Fruit fly (Drosophila melanogaster) whole organism, embryonic: ENCODE measurements around the gene CG14402.

Experiments
- Bdp1 ChIP-seq: fragments of 200-800 bp; sonication (Bioruptor generic); optimal IDR thresholded peaks from 3 replicates; lab custom pipeline; 2016; ENCODE audit warnings: missing biosample characterization, missing genetic modification characterization
- BtbVII ChIP-seq: fragments of 200-800 bp; sonication (Bioruptor generic); optimal IDR thresholded peaks from 3 replicates; lab custom pipeline; 2017; ENCODE audit warnings: missing biosample characterization, mild to moderate bottlenecking, missing genetic modification characterization
- CG1024 ChIP-seq: fragments of 200-800 bp; sonication (Bioruptor generic); IDR thresholded peaks from 2 replicates; pipeline ENCODE4 v1.3.6; 2022; ENCODE audit warnings: missing biosample characterization, missing genetic modification characterization
- CG10959 ChIP-seq: fragments of 200-800 bp; sonication (Bioruptor generic); IDR thresholded peaks from 2 replicates; pipeline ENCODE4 v1.3.6; 2022; ENCODE audit warnings: missing biosample characterization, missing genetic modification characterization
- CG1233 ChIP-seq: fragments of 200-800 bp; sonication (Bioruptor generic); optimal IDR thresholded peaks from 4 replicates; lab custom pipeline; 2018; ENCODE audit warnings: missing biosample characterization, mild to moderate bottlenecking, missing genetic modification characterization
- CG13123 ChIP-seq: fragments of 200-800 bp; sonication (Bioruptor generic); optimal IDR thresholded peaks from 2 replicates; lab custom pipeline; 2016; ENCODE audit warnings: missing biosample characterization, missing genetic modification characterization
- CG15601 ChIP-seq: fragments of 200-800 bp; sonication (Bioruptor generic); optimal IDR thresholded peaks from 3 replicates; lab custom pipeline; 2019; ENCODE audit warnings: missing biosample characterization, mild to moderate bottlenecking, missing genetic modification characterization, moderate library complexity
- CG1647 ChIP-seq: fragments of 200-800 bp; sonication (Bioruptor generic); optimal IDR thresholded peaks from 3 replicates; lab custom pipeline; 2016; ENCODE audit warnings: missing biosample characterization, missing genetic modification characterization
- CG16863 ChIP-seq: fragments of 200-800 bp; sonication (Bioruptor generic); optimal IDR thresholded peaks from 3 replicates; lab custom pipeline; 2016; ENCODE audit warnings: missing biosample characterization, missing genetic modification characterization
- CG17359 ChIP-seq: fragments of 200-800 bp; sonication (Bioruptor generic); optimal IDR thresholded peaks from 3 replicates; lab custom pipeline; 2018; ENCODE audit warnings: missing biosample characterization, mild to moderate bottlenecking, missing genetic modification characterization, moderate library complexity
- CG17385 ChIP-seq: fragments of 200-800 bp; sonication (Bioruptor generic); optimal IDR thresholded peaks from 3 replicates; lab custom pipeline; 2018; ENCODE audit warnings: missing biosample characterization, mild to moderate bottlenecking, missing genetic modification characterization
- CG1792 ChIP-seq: fragments of 200-800 bp; sonication (Bioruptor generic); optimal IDR thresholded peaks from 2 replicates; lab custom pipeline; 2016; ENCODE audit warnings: missing biosample characterization, missing genetic modification characterization
- CG31441 ChIP-seq: fragments of 200-800 bp; sonication (Bioruptor generic); IDR thresholded peaks from 2 replicates; pipeline ENCODE4 v1.3.6; 2022; ENCODE audit warnings: missing biosample characterization, missing genetic modification characterization
- CG34376 ChIP-seq: fragments of 200-800 bp; sonication (Bioruptor generic); optimal IDR thresholded peaks from 2 replicates; lab custom pipeline; 2018; ENCODE audit warnings: missing biosample characterization, mild to moderate bottlenecking, missing genetic modification characterization
- CG3726 ChIP-seq: fragments of 200-800 bp; sonication (Bioruptor generic); IDR thresholded peaks from 3 replicates; pipeline ENCODE4, ENCODE4 v1.3.6; 2022; ENCODE audit warnings: missing biosample characterization, missing genetic modification characterization
- CG3847 ChIP-seq: fragments of 200-800 bp; sonication (Bioruptor generic); IDR thresholded peaks from 2 replicates; pipeline ENCODE4 v1.3.6; 2022; ENCODE audit warnings: missing biosample characterization, missing genetic modification characterization
- CG6791 ChIP-seq: fragments of 200-800 bp; sonication (Bioruptor generic); IDR thresholded peaks from 3 replicates; pipeline ENCODE4 v1.3.6; 2022; ENCODE audit warnings: missing biosample characterization, missing genetic modification characterization; ENCODE audit not compliant: partially characterized antibody
- CG6813 ChIP-seq: fragments of 200-800 bp; sonication (Bioruptor generic); optimal IDR thresholded peaks from 2 replicates; lab custom pipeline; 2017; ENCODE audit warnings: missing biosample characterization, missing genetic modification characterization, mild to moderate bottlenecking, moderate library complexity, missing genetic modification reagents
- CG6854 ChIP-seq: fragments of 200-800 bp; sonication (Bioruptor generic); optimal IDR thresholded peaks from 3 replicates; lab custom pipeline; 2017; ENCODE audit warnings: missing biosample characterization, mild to moderate bottlenecking, missing genetic modification characterization
- CG8089 ChIP-seq: fragments of 200-800 bp; sonication (Bioruptor generic); optimal IDR thresholded peaks from 3 replicates; lab custom pipeline; 2016; ENCODE audit warnings: missing biosample characterization, missing genetic modification characterization
- CG9215 ChIP-seq: fragments of 200-800 bp; sonication (Bioruptor generic); IDR thresholded peaks from 2 replicates; pipeline ENCODE4 v1.3.6; 2022; ENCODE audit warnings: missing biosample characterization, missing genetic modification characterization
- Fer2 ChIP-seq: fragments of 200-800 bp; sonication (Bioruptor generic); optimal IDR thresholded peaks from 2 replicates; lab custom pipeline; 2018; ENCODE audit warnings: missing biosample characterization, mild to moderate bottlenecking, missing genetic modification characterization, moderate library complexity
- Jarid2 ChIP-seq: fragments of 200-800 bp; sonication (Bioruptor generic); optimal IDR thresholded peaks from 3 replicates; lab custom pipeline; 2017; ENCODE audit warnings: mild to moderate bottlenecking, missing biosample characterization, missing genetic modification reagents, missing genetic modification characterization
- Med ChIP-seq: fragments of 200-800 bp; sonication (Bioruptor generic); peaks from one replicate; lab custom pipeline; 2016; ENCODE audit warnings: missing biosample characterization, missing genetic modification characterization, mild to moderate bottlenecking, inconsistent platforms, moderate library complexity
- Nf-YC ChIP-seq: fragments of 200-800 bp; optimal IDR thresholded peaks from 3 replicates; lab custom pipeline; 2019; ENCODE audit warnings: missing biosample characterization, mild to moderate bottlenecking, missing genetic modification characterization, moderate library complexity
- NfI ChIP-seq: fragments of 200-800 bp; sonication (Bioruptor generic); optimal IDR thresholded peaks from 3 replicates; lab custom pipeline; 2018; ENCODE audit warnings: missing biosample characterization, mild to moderate bottlenecking, missing genetic modification characterization, moderate library complexity
- Optix ChIP-seq: fragments of 200-800 bp; sonication (Bioruptor generic); IDR thresholded peaks from 3 replicates; pipeline ENCODE4 v1.3.6; 2022; ENCODE audit warnings: missing biosample characterization, missing genetic modification characterization
- Ptx1 ChIP-seq: fragments of 200-800 bp; sonication (Bioruptor generic); IDR thresholded peaks from 2 replicates; pipeline ENCODE4 v1.3.6; 2022; ENCODE audit warnings: missing biosample characterization, missing genetic modification characterization
- Scr ChIP-seq: fragments of 200-800 bp; sonication (Bioruptor generic); IDR thresholded peaks from 2 replicates; pipeline ENCODE4 v1.3.6; 2022; ENCODE audit warnings: missing biosample characterization, missing genetic modification characterization; ENCODE audit not compliant: partially characterized antibody
- ab ChIP-seq: fragments of 200-800 bp; sonication (Bioruptor generic); optimal IDR thresholded peaks from 2 replicates; lab custom pipeline; 2016; ENCODE audit warnings: missing biosample characterization, missing genetic modification characterization
- abd-A ChIP-seq: fragments of 200-800 bp; sonication (Bioruptor generic); optimal IDR thresholded peaks from 3 replicates; lab custom pipeline; 2019; ENCODE audit warnings: missing biosample characterization, mild to moderate bottlenecking, missing genetic modification characterization, moderate library complexity
- bsh ChIP-seq, 2 experiments: fragments of 200-800 bp; sonication (Bioruptor generic); optimal IDR thresholded peaks; 2 replicates each; lab custom pipeline; 2017 to 2018; ENCODE audit warnings: mild to moderate bottlenecking in 2 of 2, missing biosample characterization in 2 of 2, missing genetic modification characterization in 2 of 2, moderate library complexity in 1 of 2
- chinmo ChIP-seq: fragments of 200-800 bp; sonication (Bioruptor generic); IDR thresholded peaks from 4 replicates; pipeline ENCODE4 v1.3.6; 2022; ENCODE audit warnings: missing biosample characterization, missing genetic modification characterization; ENCODE audit not compliant: partially characterized antibody
- dmrt11E ChIP-seq: fragments of 200-800 bp; sonication (Bioruptor generic); optimal IDR thresholded peaks from 3 replicates; lab custom pipeline; 2018; ENCODE audit warnings: missing biosample characterization, mild to moderate bottlenecking, missing genetic modification characterization, moderate library complexity
- dpn ChIP-seq, 2 experiments: fragments of 200-800 bp; sonication (Bioruptor generic); optimal IDR thresholded peaks; 3 replicates each; lab custom pipeline; 2016; ENCODE audit warnings: missing biosample characterization in 2 of 2, missing genetic modification characterization in 2 of 2
- ewg ChIP-seq: fragments of 200-800 bp; sonication (Bioruptor generic); optimal IDR thresholded peaks from 3 replicates; lab custom pipeline; 2017; ENCODE audit warnings: mild to moderate bottlenecking, missing biosample characterization, missing genetic modification reagents, missing genetic modification characterization
- jumu ChIP-seq: fragments of 200-800 bp; sonication (Bioruptor generic); optimal IDR thresholded peaks from 3 replicates; lab custom pipeline; 2016; ENCODE audit warnings: missing biosample characterization, missing genetic modification characterization
- kay ChIP-seq: fragments of 200-800 bp; sonication (Bioruptor generic); optimal IDR thresholded peaks from 2 replicates; lab custom pipeline; 2016; ENCODE audit warnings: missing biosample characterization, missing genetic modification characterization
- kni ChIP-seq: fragments of 200-800 bp; sonication (Bioruptor generic); optimal IDR thresholded peaks from 3 replicates; lab custom pipeline; 2017; ENCODE audit warnings: mild to moderate bottlenecking, missing biosample characterization, missing genetic modification reagents, missing genetic modification characterization
- onecut ChIP-seq: fragments of 200-800 bp; sonication (Bioruptor generic); IDR thresholded peaks from 2 replicates; pipeline ENCODE4 v1.3.6; 2022; ENCODE audit warnings: missing biosample characterization, missing genetic modification characterization
- prd ChIP-seq, 3 experiments: fragments of >200 bp in 2 of 3; fragments of 200-800 bp in 1 of 3; sonication (Bioruptor generic) in 1 of 3; optimal IDR thresholded peaks in 2 of 3; IDR thresholded peaks in 1 of 3; 2 replicates in 2 of 3; 3 replicates in 1 of 3; pipeline versions ENCODE4 v1.3.6 to Lab custom; 2017 to 2022; ENCODE audit warnings: missing biosample characterization in 1 of 3, missing genetic modification characterization in 1 of 3
- ranshi ChIP-seq: fragments of 200-800 bp; sonication (Bioruptor generic); IDR thresholded peaks from 2 replicates; pipeline ENCODE4 v1.3.6; 2022; ENCODE audit warnings: missing biosample characterization, missing genetic modification characterization
- salm ChIP-seq: fragments of 200-800 bp; sonication (Bioruptor generic); optimal IDR thresholded peaks from 2 replicates; lab custom pipeline; 2018; ENCODE audit warnings: missing biosample characterization, mild to moderate bottlenecking, missing genetic modification characterization
- sna ChIP-seq: fragments of 200-800 bp; sonication (Bioruptor generic); IDR thresholded peaks from 2 replicates; pipeline ENCODE4 v1.3.6; 2022; ENCODE audit warnings: missing biosample characterization, missing genetic modification characterization; ENCODE audit not compliant: partially characterized antibody
- so ChIP-seq: fragments of 200-800 bp; sonication (Bioruptor generic); IDR thresholded peaks from 3 replicates; pipeline ENCODE4 v1.3.6; 2022; ENCODE audit warnings: missing biosample characterization, missing genetic modification characterization
- stc ChIP-seq: fragments of 200-800 bp; sonication (Bioruptor generic); IDR thresholded peaks from 2 replicates; pipeline ENCODE4 v1.3.6; 2022; ENCODE audit warnings: missing biosample characterization, missing genetic modification characterization
- tap ChIP-seq: fragments of 200-800 bp; optimal IDR thresholded peaks from 3 replicates; lab custom pipeline; 2019; ENCODE audit warnings: missing biosample characterization, mild to moderate bottlenecking, missing genetic modification characterization, moderate library complexity
- tna ChIP-seq: fragments of 200-800 bp; sonication (Bioruptor generic); IDR thresholded peaks from 2 replicates; pipeline ENCODE4 v1.3.6; 2022; ENCODE audit warnings: missing biosample characterization, missing genetic modification characterization; ENCODE audit not compliant: partially characterized antibody

The CG14402 gene

DNA sequence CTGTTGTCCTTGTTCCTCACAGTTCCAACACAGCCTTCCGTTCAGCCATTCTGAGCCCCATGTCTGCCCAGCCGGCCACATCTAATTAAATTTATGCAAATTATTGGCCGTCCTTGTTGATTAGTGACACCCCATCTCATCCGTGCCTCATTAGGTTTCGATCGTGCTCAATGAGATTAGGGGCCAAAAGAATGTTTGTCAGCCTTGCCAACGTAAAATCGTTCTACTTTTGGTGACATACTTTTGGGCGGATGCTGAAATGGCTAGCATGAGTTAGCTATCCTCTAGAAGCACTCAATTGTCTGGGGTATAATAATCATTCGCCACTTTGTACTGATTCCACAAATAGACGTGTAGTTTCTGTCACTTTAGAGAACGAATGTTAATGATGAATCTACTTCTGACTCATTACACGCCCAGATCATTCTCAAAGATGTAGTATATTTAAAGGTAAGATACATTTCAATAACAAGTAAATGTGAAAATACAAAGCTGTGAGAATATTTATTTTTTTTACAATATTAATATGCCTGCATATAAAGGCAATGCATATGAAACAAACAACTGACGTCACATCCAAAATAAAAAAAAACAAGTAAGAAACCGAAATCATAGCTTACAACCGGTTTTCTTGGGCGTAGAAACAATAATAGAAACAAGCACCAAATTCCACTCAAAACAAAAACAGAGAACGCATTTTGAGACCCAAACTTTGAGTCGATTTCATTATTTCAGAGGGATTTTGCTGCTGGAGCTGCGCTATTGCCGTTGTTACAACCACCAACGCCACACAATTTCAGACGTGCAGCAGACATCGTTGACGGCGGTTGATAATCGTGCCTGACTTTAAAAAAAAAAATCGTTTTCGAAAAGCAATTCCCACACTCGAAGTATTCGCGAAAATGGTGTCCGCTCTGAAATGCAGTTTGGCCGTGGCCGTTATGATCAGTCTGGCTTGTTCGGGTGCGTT is 9.6 kb downstream of the CG14402 start, which contains the start of gene bero (continued):
- TF ChIP-seq abd-A (tag; lab: Kevin White, UChicago) (no peak), Optix (GFP tag; lab: Robert Waterston, UW) (no peak), so (GFP tag; lab: Robert Waterston, UW) (no peak), CG1024 (GFP tag; lab: Robert Waterston, UW) (no peak), CG17385 (no peak), ranshi (GFP tag; lab: Robert Waterston, UW) (no peak), salm (tag; lab: Kevin White, UChicago) (no peak), CG1647 (GFP tag; lab: Kevin White, UChicago) (no peak), CG3726 (GFP tag; lab: Robert Waterston, UW) (no peak), CG34376 (GFP tag; lab: Kevin White, UChicago) (peak; percentile 21), ab (no peak), chinmo (GFP tag; lab: Robert Waterston, UW) (peak; percentile 76; the same call in 2 of the 4 replicates), onecut (GFP tag; lab: Robert Waterston, UW) (no peak), sna (no peak), CG8089 (GFP tag; lab: Kevin White, UChicago) (no peak), CG31441 (GFP tag; lab: Robert Waterston, UW) (no peak), CG17359 (tag; lab: Kevin White, UChicago) (no peak), ewg (no peak), BtbVII (GFP tag; lab: Kevin White, UChicago) (peak; percentile 44), Jarid2 (GFP tag; lab: Kevin White, UChicago) (peak; percentile 69), tna (GFP tag; lab: Robert Waterston, UW) (peak; percentile 41; the same call in 1 of the 2 replicates), CG13123 (no peak), prd (optimal IDR thresholded peaks at IDR 0.05; lab: Kevin White, UChicago) (no peak), prd (GFP tag; IDR thresholded peaks at IDR 0.05; lab: Robert Waterston, UW) (no peak), Bdp1 (no peak), CG6854 (GFP tag; lab: Kevin White, UChicago) (no peak), Fer2 (tag; lab: Kevin White, UChicago) (no peak), tap (tag; lab: Kevin White, UChicago) (no peak), stc (GFP tag; lab: Robert Waterston, UW) (peak; percentile 34; the same call in 1 of the 2 replicates), Nf-YC (tag; lab: Kevin White, UChicago) (no peak), CG10959 (no peak), jumu (GFP tag; lab: Kevin White, UChicago) (no peak), CG1792 (GFP tag; lab: Kevin White, UChicago) (no peak), kay (GFP tag; lab: Kevin White, UChicago) (peak; percentile 12), Ptx1 (GFP tag; lab: Robert Waterston, UW) (no peak), NfI (GFP tag; lab: Kevin White, UChicago) (no peak), kni (GFP tag; lab: Kevin White, UChicago) (peak; percentile 49), CG15601 (tag; lab: Kevin White, UChicago) (peak; percentile 16), dpn (GFP tag; optimal IDR thresholded peaks at IDR 0.05; lab: Kevin White, UChicago) (no peak), dmrt11E (tag; lab: Kevin White, UChicago) (no peak), CG6813 (GFP tag; lab: Kevin White, UChicago) (no peak), CG3847 (GFP tag; lab: Robert Waterston, UW) (no peak), bsh (GFP tag; optimal IDR thresholded peaks at IDR 0.05; lab: Kevin White, UChicago) (no peak), CG1233 (GFP tag; lab: Kevin White, UChicago) (no peak), CG6791 (GFP tag; lab: Robert Waterston, UW) (no peak), Scr (GFP tag; lab: Robert Waterston, UW) (no peak), Med (GFP tag; lab: Kevin White, UChicago) (peak; percentile 61), CG16863 (GFP tag; lab: Kevin White, UChicago) (no peak), CG9215 (GFP tag; lab: Robert Waterston, UW) (peak; percentile 79)
